Worm (Caenorhabditis elegans) whole organism, L4 larva: ENCODE data around the gene C44H4.4.

Experiments used
- ama-1 ChIP-seq: fragments of 150-350 bp; optimal IDR thresholded peaks from 2 replicates; lab custom pipeline; 2014; ENCODE audit warnings: inconsistent platforms, mixed read lengths
- ces-1 ChIP-seq: fragments of 150-350 bp; sonication (generic microtip); optimal IDR thresholded peaks from 4 replicates; lab custom pipeline; 2014; ENCODE audit warnings: missing biosample characterization, missing genetic modification reagents, missing genetic modification characterization
- ctbp-1 ChIP-seq: fragments of 200-800 bp; sonication (Bioruptor generic); IDR thresholded peaks from 2 replicates; pipeline ENCODE4 v1.3.6; 2022; ENCODE audit warnings: missing genetic modification reagents, missing genetic modification characterization, missing compliant biosample characterization
- daf-8 ChIP-seq: fragments of 200-800 bp; sonication (Bioruptor generic); IDR thresholded peaks from 2 replicates; pipeline ENCODE4 v1.3.6; 2022; ENCODE audit warnings: missing genetic modification characterization, missing compliant biosample characterization
- hlh-30 ChIP-seq: sonication (generic microtip); optimal IDR thresholded peaks from 2 replicates; lab custom pipeline; 2017; ENCODE audit warnings: antibody characterized with exemption, mild to moderate bottlenecking, missing genetic modification characterization, missing compliant biosample characterization; ENCODE audit not compliant: insufficient read depth
- jun-1 ChIP-seq: fragments of 150-350 bp; optimal IDR thresholded peaks from 2 replicates; lab custom pipeline; 2014; ENCODE audit warnings: missing biosample characterization, missing genetic modification reagents, missing genetic modification characterization
- lin-29 ChIP-seq: fragments of 200-800 bp; sonication (Bioruptor generic); IDR thresholded peaks from 2 replicates; pipeline ENCODE4 v1.3.6; 2022; ENCODE audit warnings: missing genetic modification reagents, missing genetic modification characterization, missing compliant biosample characterization
- lsy-2 ChIP-seq, 2 experiments: fragments of 150-350 bp in 1 of 2; sonication (generic microtip) in 1 of 2; optimal IDR thresholded peaks; 2 replicates each; lab custom pipeline; 2014 to 2017; ENCODE audit warnings: missing biosample characterization in 2 of 2, missing genetic modification characterization in 2 of 2
- mep-1 ChIP-seq: fragments of 150-350 bp; sonication (generic microtip); optimal IDR thresholded peaks from 3 replicates; lab custom pipeline; 2014; ENCODE audit warnings: missing biosample characterization, missing genetic modification characterization
- mxl-2 ChIP-seq: fragments of 200-800 bp; sonication (Bioruptor generic); conservative IDR thresholded peaks from 2 replicates; pipeline ENCODE4 v1.3.6; 2022; ENCODE audit warnings: missing genetic modification reagents, missing genetic modification characterization, missing compliant biosample characterization
- nhr-25 ChIP-seq: sonication (generic microtip); optimal IDR thresholded peaks from 2 replicates; lab custom pipeline; 2017; ENCODE audit warnings: missing genetic modification characterization, mild to moderate bottlenecking, missing compliant biosample characterization, antibody characterized with exemption, moderate library complexity, borderline replicate concordance; ENCODE audit not compliant: insufficient read depth
- nhr-48 ChIP-seq: sonication (generic microtip); optimal IDR thresholded peaks from 2 replicates; lab custom pipeline; 2016; ENCODE audit warnings: mild to moderate bottlenecking, missing genetic modification characterization, missing compliant biosample characterization
- pha-4 ChIP-seq, 2 experiments: fragments of 150-350 bp in 1 of 2; fragments of 200-800 bp in 1 of 2; sonication (Bioruptor generic) in 1 of 2; IDR thresholded peaks in 1 of 2; optimal IDR thresholded peaks in 1 of 2; 2 replicates each; pipeline versions ENCODE4 v1.3.6 to Lab custom; 2014 to 2022; ENCODE audit warnings: missing genetic modification characterization in 2 of 2, missing genetic modification reagents in 2 of 2, missing biosample characterization in 1 of 2, missing compliant biosample characterization in 1 of 2
- zfp-3 ChIP-seq: fragments of 200-800 bp; sonication (Bioruptor generic); conservative IDR thresholded peaks from 2 replicates; pipeline ENCODE4 v1.3.6; 2022; ENCODE audit warnings: missing genetic modification reagents, missing genetic modification characterization, missing compliant biosample characterization

DNA sequence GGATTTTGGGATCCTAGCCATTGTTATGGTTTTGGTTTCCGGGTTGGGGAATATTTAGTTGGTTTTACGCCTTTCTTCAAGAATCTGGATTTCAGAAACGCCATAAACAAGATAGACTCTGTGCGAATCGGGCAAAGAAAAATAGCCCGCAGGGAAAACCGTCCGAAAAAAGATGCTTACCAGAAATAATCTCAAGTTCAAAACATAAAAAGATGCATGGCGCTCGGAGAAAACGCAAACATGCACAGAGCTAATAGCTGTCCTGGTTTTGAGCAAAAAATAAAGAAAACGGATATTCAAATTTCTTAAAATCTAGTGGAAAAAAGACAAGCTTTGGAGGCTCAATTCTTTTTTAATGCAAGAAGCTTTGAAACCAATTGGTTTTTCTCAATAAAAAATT lies 10.3 kb upstream of the C44H4.4 start, which contains the start of gene C44H4.6:
- TF ChIP-seq nhr-25 (tag; lab: Kevin White, UChicago) (no peak), pha-4 (GFP tag; IDR thresholded peaks at IDR 0.05; lab: Robert Waterston, UW) (no peak), pha-4 (tag; optimal IDR thresholded peaks at IDR 0.05; lab: Kevin White, UChicago) (no peak), mep-1 (tag; lab: Kevin White, UChicago) (no peak), daf-8 (GFP tag; lab: Robert Waterston, UW) (no peak), ctbp-1 (GFP tag; lab: Robert Waterston, UW) (no peak), zfp-3 (GFP tag; lab: Robert Waterston, UW) (no peak), mxl-2 (GFP tag; lab: Robert Waterston, UW) (no peak), nhr-48 (tag; lab: Kevin White, UChicago) (no peak), ama-1 (lab: Kevin White, UChicago) (no peak), jun-1 (tag; lab: Kevin White, UChicago) (no peak), lin-29 (GFP tag; lab: Robert Waterston, UW) (no peak), lsy-2 (tag; optimal IDR thresholded peaks at IDR 0.05; lab: Kevin White, UChicago) (no peak), ces-1 (GFP tag; lab: Kevin White, UChicago) (no peak), hlh-30 (tag; lab: Kevin White, UChicago) (no peak)
